Worm (Caenorhabditis elegans) whole organism, L3 larva: ENCODE data around the gene AH10.4.

ENCODE experiments used
- ceh-82 ChIP-seq: fragments of 150-350 bp; optimal IDR thresholded peaks from 2 replicates; lab custom pipeline; 2014; ENCODE audit warnings: missing biosample characterization, missing genetic modification characterization
- egl-27 ChIP-seq: sonication (generic microtip); optimal IDR thresholded peaks from 4 replicates; lab custom pipeline; 2017; ENCODE audit warnings: missing biosample characterization, missing genetic modification reagents, missing genetic modification characterization
- fkh-10 ChIP-seq: sonication (generic microtip); optimal IDR thresholded peaks from 2 replicates; lab custom pipeline; 2017; ENCODE audit warnings: missing biosample characterization, missing genetic modification reagents, missing genetic modification characterization
- fos-1 ChIP-seq: fragments of 150-350 bp; optimal IDR thresholded peaks from 2 replicates; lab custom pipeline; 2014; ENCODE audit warnings: missing biosample characterization, missing genetic modification characterization
- nhr-25 ChIP-seq: sonication (generic microtip); optimal IDR thresholded peaks from 2 replicates; lab custom pipeline; 2017; ENCODE audit warnings: missing biosample characterization, missing genetic modification characterization
- pha-4 ChIP-seq: fragments of 150-350 bp; optimal IDR thresholded peaks from 2 replicates; lab custom pipeline; 2014; ENCODE audit warnings: missing biosample characterization, missing genetic modification reagents, missing genetic modification characterization
- pqm-1 ChIP-seq: fragments of 150-350 bp; optimal IDR thresholded peaks from 2 replicates; lab custom pipeline; 2017; ENCODE audit warnings: missing biosample characterization, missing genetic modification characterization, inconsistent platforms
- sea-2 ChIP-seq: fragments of 150-350 bp; sonication (generic microtip); optimal IDR thresholded peaks from 4 replicates; lab custom pipeline; 2014; ENCODE audit warnings: missing biosample characterization, missing genetic modification reagents, missing genetic modification characterization

DNA sequence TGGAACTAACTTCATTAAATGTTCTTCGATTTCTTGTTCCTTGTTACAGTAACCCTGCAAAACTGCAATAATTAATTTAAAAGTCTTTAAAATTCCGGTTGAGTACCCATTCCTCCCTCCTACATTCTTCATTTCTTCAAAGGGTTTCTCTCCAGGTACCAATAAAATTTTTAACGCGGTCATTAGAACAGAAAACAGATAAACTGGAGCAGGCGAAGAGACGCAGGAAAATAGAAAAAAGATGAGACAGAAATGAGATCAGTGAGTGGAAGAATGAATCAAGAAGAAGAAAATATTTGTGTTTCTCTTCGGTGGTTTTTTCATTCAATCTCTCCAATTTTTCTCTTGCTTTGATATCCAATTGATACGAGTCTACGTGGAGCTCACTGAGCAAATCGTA, 43.9 kb downstream of the AH10.4 start, which contains the start of gene D1086.8:
- TF ChIP-seq pqm-1 (tag; lab: Kevin White, UChicago) (no peak), sea-2 (GFP tag; lab: Kevin White, UChicago) (no peak), fkh-10 (GFP tag; lab: Kevin White, UChicago) (no peak), pha-4 (tag; lab: Kevin White, UChicago) (no peak), egl-27 (tag; lab: Kevin White, UChicago) (no peak), ceh-82 (no peak), nhr-25 (tag; lab: Kevin White, UChicago) (no peak), fos-1 (tag; lab: Kevin White, UChicago) (no peak)
